Fruit fly (Drosophila melanogaster) whole organism, embryonic: ENCODE data around the gene CG3632.

ENCODE experiments used
- Abd-B ChIP-seq: fragments of 200-800 bp; sonication (Bioruptor generic); optimal IDR thresholded peaks from 2 replicates; lab custom pipeline; 2018; ENCODE audit warnings: missing biosample characterization, mild to moderate bottlenecking, missing genetic modification characterization, moderate library complexity
- Antp ChIP-seq: fragments of 200-800 bp; sonication (Bioruptor generic); optimal IDR thresholded peaks from 3 replicates; lab custom pipeline; 2016; ENCODE audit warnings: missing biosample characterization, missing genetic modification characterization
- CG10366 ChIP-seq: fragments of 200-800 bp; sonication (Bioruptor generic); IDR thresholded peaks from 2 replicates; pipeline ENCODE4 v1.3.6; 2022; ENCODE audit warnings: missing biosample characterization, missing genetic modification characterization
- CG10543 ChIP-seq: fragments of 200-800 bp; sonication (Bioruptor generic); optimal IDR thresholded peaks from 3 replicates; lab custom pipeline; 2017; ENCODE audit warnings: missing biosample characterization, mild to moderate bottlenecking, missing genetic modification characterization, moderate library complexity
- CG10959 ChIP-seq: fragments of 200-800 bp; sonication (Bioruptor generic); IDR thresholded peaks from 2 replicates; pipeline ENCODE4 v1.3.6; 2022; ENCODE audit warnings: missing biosample characterization, missing genetic modification characterization
- CG13624 ChIP-seq: fragments of 200-800 bp; sonication (Bioruptor generic); optimal IDR thresholded peaks from 2 replicates; lab custom pipeline; 2016; ENCODE audit warnings: missing biosample characterization, missing genetic modification characterization
- CG17359 ChIP-seq: fragments of 200-800 bp; sonication (Bioruptor generic); optimal IDR thresholded peaks from 3 replicates; lab custom pipeline; 2018; ENCODE audit warnings: missing biosample characterization, mild to moderate bottlenecking, missing genetic modification characterization, moderate library complexity
- CG17385 ChIP-seq: fragments of 200-800 bp; sonication (Bioruptor generic); optimal IDR thresholded peaks from 3 replicates; lab custom pipeline; 2018; ENCODE audit warnings: missing biosample characterization, mild to moderate bottlenecking, missing genetic modification characterization
- CG17912 ChIP-seq: fragments of 200-800 bp; sonication (Bioruptor generic); optimal IDR thresholded peaks from 2 replicates; lab custom pipeline; 2018; ENCODE audit warnings: missing biosample characterization, mild to moderate bottlenecking, missing genetic modification characterization
- CG2120 ChIP-seq: fragments of 200-800 bp; sonication (Bioruptor generic); optimal IDR thresholded peaks from 3 replicates; lab custom pipeline; 2016; ENCODE audit warnings: missing biosample characterization, missing genetic modification characterization
- CG32767 ChIP-seq: fragments of 200-800 bp; sonication (Bioruptor generic); IDR thresholded peaks from 2 replicates; pipeline ENCODE4 v1.3.6; 2022; ENCODE audit warnings: missing biosample characterization, missing genetic modification characterization
- CG34376 ChIP-seq: fragments of 200-800 bp; sonication (Bioruptor generic); optimal IDR thresholded peaks from 2 replicates; lab custom pipeline; 2018; ENCODE audit warnings: missing biosample characterization, mild to moderate bottlenecking, missing genetic modification characterization
- CG4424 ChIP-seq: fragments of 200-800 bp; sonication (Bioruptor generic); optimal IDR thresholded peaks from 3 replicates; lab custom pipeline; 2016; ENCODE audit warnings: missing biosample characterization, missing genetic modification characterization
- CG6272 ChIP-seq: fragments of 200-800 bp; sonication (Bioruptor generic); IDR thresholded peaks from 2 replicates; pipeline ENCODE4 v1.3.6; 2022; ENCODE audit warnings: missing biosample characterization, missing genetic modification characterization
- CG7556 ChIP-seq: fragments of 200-800 bp; sonication (Bioruptor generic); optimal IDR thresholded peaks from 2 replicates; lab custom pipeline; 2017; ENCODE audit warnings: missing biosample characterization, mild to moderate bottlenecking, missing genetic modification characterization
- CG8388 ChIP-seq: fragments of 200-800 bp; sonication (Bioruptor generic); optimal IDR thresholded peaks from 2 replicates; lab custom pipeline; 2019; ENCODE audit warnings: missing biosample characterization, mild to moderate bottlenecking, missing genetic modification characterization, moderate library complexity
- Dll ChIP-seq: fragments of 200-800 bp; sonication (Bioruptor generic); IDR thresholded peaks from 4 replicates; pipeline ENCODE4 v1.3.6; 2022; ENCODE audit warnings: missing biosample characterization, missing genetic modification characterization; ENCODE audit not compliant: partially characterized antibody
- Hmr ChIP-seq: fragments of 200-800 bp; sonication (Bioruptor generic); optimal IDR thresholded peaks from 3 replicates; lab custom pipeline; 2017; ENCODE audit warnings: mild to moderate bottlenecking, missing biosample characterization, missing genetic modification reagents, missing genetic modification characterization
- Hr51 ChIP-seq, 2 experiments: fragments of 200-800 bp; sonication (Bioruptor generic); optimal IDR thresholded peaks; 2 replicates in 1 of 2; 3 replicates in 1 of 2; lab custom pipeline; 2016 to 2018; ENCODE audit warnings: missing biosample characterization in 2 of 2, missing genetic modification characterization in 2 of 2, mild to moderate bottlenecking in 1 of 2, moderate library complexity in 1 of 2
- NfI ChIP-seq: fragments of 200-800 bp; sonication (Bioruptor generic); optimal IDR thresholded peaks from 3 replicates; lab custom pipeline; 2018; ENCODE audit warnings: missing biosample characterization, mild to moderate bottlenecking, missing genetic modification characterization, moderate library complexity
- Opbp ChIP-seq: fragments of 200-800 bp; sonication (Bioruptor generic); IDR thresholded peaks from 3 replicates; pipeline ENCODE4 v1.3.6; 2022; ENCODE audit warnings: missing biosample characterization, missing genetic modification characterization; ENCODE audit not compliant: partially characterized antibody
- Rfx ChIP-seq: fragments of 200-800 bp; sonication (Bioruptor generic); IDR thresholded peaks from 2 replicates; pipeline ENCODE4 v1.3.6; 2022; ENCODE audit warnings: missing biosample characterization, missing genetic modification characterization
- Side ChIP-seq: fragments of 200-800 bp; sonication (Bioruptor generic); optimal IDR thresholded peaks from 2 replicates; lab custom pipeline; 2016; ENCODE audit warnings: missing biosample characterization, missing genetic modification characterization
- Ssrp ChIP-seq: fragments of 200-800 bp; sonication (Bioruptor generic); optimal IDR thresholded peaks from 2 replicates; lab custom pipeline; 2018; ENCODE audit warnings: missing biosample characterization, mild to moderate bottlenecking, missing genetic modification characterization, moderate library complexity
- az2 ChIP-seq: fragments of 200-800 bp; sonication (Bioruptor generic); optimal IDR thresholded peaks from 3 replicates; lab custom pipeline; 2016; ENCODE audit warnings: missing biosample characterization, missing genetic modification characterization
- cato ChIP-seq: fragments of 200-800 bp; sonication (Bioruptor generic); optimal IDR thresholded peaks from 2 replicates; lab custom pipeline; 2016; ENCODE audit warnings: missing biosample characterization, missing genetic modification characterization, borderline replicate concordance
- crc ChIP-seq: fragments of 200-800 bp; sonication (Bioruptor generic); optimal IDR thresholded peaks from 2 replicates; lab custom pipeline; 2016; ENCODE audit warnings: missing biosample characterization, missing genetic modification characterization
- crol ChIP-seq: fragments of 200-800 bp; sonication (Bioruptor generic); IDR thresholded peaks from 2 replicates; pipeline ENCODE4 v1.3.6; 2022; ENCODE audit warnings: missing biosample characterization, missing genetic modification characterization
- dati ChIP-seq: fragments of 200-800 bp; sonication (Bioruptor generic); IDR thresholded peaks from 2 replicates; pipeline ENCODE4 v1.3.6; 2022; ENCODE audit warnings: missing biosample characterization, missing genetic modification characterization
- dpn ChIP-seq, 2 experiments: fragments of 200-800 bp; sonication (Bioruptor generic); optimal IDR thresholded peaks; 3 replicates each; lab custom pipeline; 2016; ENCODE audit warnings: missing biosample characterization in 2 of 2, missing genetic modification characterization in 2 of 2
- esg ChIP-seq: fragments of 200-800 bp; sonication (Bioruptor generic); conservative IDR thresholded peaks from 2 replicates; pipeline ENCODE4 v1.3.6; 2022; ENCODE audit warnings: missing biosample characterization, missing genetic modification characterization
- eve ChIP-seq, 2 experiments: fragments of >200 bp; optimal IDR thresholded peaks; 2 replicates each; lab custom pipeline; 2017; ENCODE audit warnings: missing biosample characterization in 2 of 2, missing genetic modification characterization in 2 of 2
- exex ChIP-seq: fragments of 200-800 bp; sonication (Bioruptor generic); optimal IDR thresholded peaks from 4 replicates; lab custom pipeline; 2018; ENCODE audit warnings: missing biosample characterization, mild to moderate bottlenecking, missing genetic modification characterization, moderate library complexity
- ftz-f1 ChIP-seq: fragments of 200-800 bp; sonication (Bioruptor generic); optimal IDR thresholded peaks from 2 replicates; lab custom pipeline; 2016; ENCODE audit warnings: missing biosample characterization, missing genetic modification characterization
- grau ChIP-seq: fragments of 200-800 bp; optimal IDR thresholded peaks from 3 replicates; lab custom pipeline; 2019; ENCODE audit warnings: missing biosample characterization, mild to moderate bottlenecking, missing genetic modification characterization, moderate library complexity
- ind ChIP-seq: fragments of 200-800 bp; sonication (Bioruptor generic); optimal IDR thresholded peaks from 3 replicates; lab custom pipeline; 2016; ENCODE audit warnings: missing biosample characterization, missing genetic modification characterization
- lilli ChIP-seq: fragments of 200-800 bp; sonication (Bioruptor generic); optimal IDR thresholded peaks from 3 replicates; lab custom pipeline; 2016; ENCODE audit warnings: missing biosample characterization, missing genetic modification characterization
- lmd ChIP-seq: fragments of 200-800 bp; sonication (Bioruptor generic); IDR thresholded peaks from 2 replicates; pipeline ENCODE4 v1.3.6; 2022; ENCODE audit warnings: missing biosample characterization, missing genetic modification characterization
- oc ChIP-seq: fragments of 200-800 bp; sonication (Bioruptor generic); optimal IDR thresholded peaks from 2 replicates; lab custom pipeline; 2018; ENCODE audit warnings: missing biosample characterization, mild to moderate bottlenecking, missing genetic modification characterization, moderate library complexity
- pan ChIP-seq, 4 experiments: fragments of >200 bp in 3 of 4; fragments of 200-800 bp in 1 of 4; sonication (Bioruptor generic) in 1 of 4; optimal IDR thresholded peaks in 3 of 4; IDR thresholded peaks in 1 of 4; 2 replicates each; pipeline versions ENCODE4 v1.3.6 to Lab custom; 2017 to 2022; ENCODE audit warnings: missing biosample characterization in 2 of 4, missing genetic modification characterization in 2 of 4, mixed read lengths in 1 of 4
- ranshi ChIP-seq: fragments of 200-800 bp; sonication (Bioruptor generic); IDR thresholded peaks from 2 replicates; pipeline ENCODE4 v1.3.6; 2022; ENCODE audit warnings: missing biosample characterization, missing genetic modification characterization
- row ChIP-seq: fragments of 200-800 bp; sonication (Bioruptor generic); IDR thresholded peaks from 3 replicates; pipeline ENCODE4 v1.3.6; 2022; ENCODE audit warnings: missing biosample characterization, missing genetic modification characterization
- sob ChIP-seq: fragments of 200-800 bp; sonication (Bioruptor generic); IDR thresholded peaks from 2 replicates; pipeline ENCODE4 v1.3.6; 2022; ENCODE audit warnings: missing biosample characterization, missing genetic modification characterization
- sug ChIP-seq: fragments of 200-800 bp; optimal IDR thresholded peaks from 2 replicates; lab custom pipeline; 2019; ENCODE audit warnings: missing biosample characterization, mild to moderate bottlenecking, missing genetic modification characterization, moderate library complexity
- tio ChIP-seq: fragments of 200-800 bp; sonication (Bioruptor generic); optimal IDR thresholded peaks from 2 replicates; lab custom pipeline; 2017; ENCODE audit warnings: missing biosample characterization, missing genetic modification characterization, inconsistent platforms
- toy ChIP-seq: fragments of 200-800 bp; sonication (Bioruptor generic); IDR thresholded peaks from 2 replicates; pipeline ENCODE4 v1.3.6; 2022; ENCODE audit warnings: missing biosample characterization, missing genetic modification characterization
- unpg ChIP-seq: fragments of 200-800 bp; sonication (Bioruptor generic); optimal IDR thresholded peaks from 3 replicates; lab custom pipeline; 2018; ENCODE audit warnings: missing biosample characterization, mild to moderate bottlenecking, missing genetic modification characterization, moderate library complexity
- wor ChIP-seq: fragments of 200-800 bp; sonication (Bioruptor generic); IDR thresholded peaks from 2 replicates; pipeline ENCODE4 v1.3.6; 2022; ENCODE audit warnings: missing biosample characterization, missing genetic modification characterization

The CG3632 gene

DNA sequence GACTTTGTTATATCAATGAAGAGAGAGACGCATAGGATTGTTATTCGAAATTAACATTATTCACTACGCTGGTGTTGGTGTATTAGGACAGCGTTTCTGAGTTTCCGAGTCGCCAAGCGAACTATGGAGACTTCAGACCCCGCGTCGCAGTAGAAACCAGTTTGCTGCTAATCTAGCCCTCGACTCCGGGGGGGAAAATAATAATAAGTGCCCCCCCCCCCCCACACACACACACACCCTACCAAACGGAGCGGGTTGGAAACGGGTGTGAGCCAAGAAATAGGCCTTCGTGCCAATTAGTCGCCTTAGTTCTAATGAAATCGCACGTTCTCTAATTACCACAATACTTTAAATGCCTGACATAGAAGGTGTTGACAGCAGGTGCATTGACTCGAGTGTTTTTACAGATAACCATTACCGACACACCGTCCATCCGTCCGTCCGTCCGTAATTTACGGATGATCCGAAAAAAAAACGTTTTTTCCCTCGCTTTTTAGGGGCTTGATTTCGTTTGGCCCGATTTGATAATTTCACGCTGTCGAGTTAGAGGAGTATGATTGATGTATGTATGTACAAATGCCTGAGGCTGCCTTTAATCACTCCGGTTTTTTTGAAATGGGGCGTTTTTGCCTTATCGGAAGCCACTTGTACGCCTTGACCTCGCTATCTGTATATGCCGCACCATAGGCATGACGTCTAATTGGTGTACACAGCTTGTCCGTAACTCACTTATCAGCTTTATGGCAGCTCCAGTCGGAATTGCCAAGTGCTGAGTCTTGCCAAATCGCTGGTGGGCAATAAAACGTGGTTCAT, 14.5 kb upstream of the CG3632 start (continued):
- TF ChIP-seq eve (GFP tag; optimal IDR thresholded peaks at IDR 0.05; lab: Kevin White, UChicago) (peak in 1 of 2 experiments; percentile 30), Antp (GFP tag; lab: Kevin White, UChicago) (no peak), CG6272 (no peak), ftz-f1 (peak; percentile 39), crol (GFP tag; lab: Robert Waterston, UW) (peak; percentile 93), CG10543 (GFP tag; lab: Kevin White, UChicago) (peak; percentile 72), oc (tag; lab: Kevin White, UChicago) (peak; percentile 24), Hmr (peak; percentile 15), CG17912 (GFP tag; lab: Kevin White, UChicago) (no peak), unpg (GFP tag; lab: Kevin White, UChicago) (no peak), toy (GFP tag; lab: Robert Waterston, UW) (no peak), exex (tag; lab: Kevin White, UChicago) (peak; percentile 88), sob (0 out of 2 replicates have a peak, but pooled peaks have one; percentile 23), CG2120 (GFP tag; lab: Kevin White, UChicago) (no peak), Dll (no peak), CG13624 (GFP tag; lab: Kevin White, UChicago) (peak; percentile 3), CG7556 (GFP tag; lab: Kevin White, UChicago) (no peak), sug (tag; lab: Kevin White, UChicago) (peak; percentile 97), dati (no peak), CG32767 (GFP tag; lab: Robert Waterston, UW) (peak; percentile 56; the same call in 1 of the 2 replicates), NfI (GFP tag; lab: Kevin White, UChicago) (no peak), CG34376 (GFP tag; lab: Kevin White, UChicago) (peak; percentile 97), crc (GFP tag; lab: Kevin White, UChicago) (no peak)
- TF ChIP-seq, all 482 proteins: peak for 35

DNA sequence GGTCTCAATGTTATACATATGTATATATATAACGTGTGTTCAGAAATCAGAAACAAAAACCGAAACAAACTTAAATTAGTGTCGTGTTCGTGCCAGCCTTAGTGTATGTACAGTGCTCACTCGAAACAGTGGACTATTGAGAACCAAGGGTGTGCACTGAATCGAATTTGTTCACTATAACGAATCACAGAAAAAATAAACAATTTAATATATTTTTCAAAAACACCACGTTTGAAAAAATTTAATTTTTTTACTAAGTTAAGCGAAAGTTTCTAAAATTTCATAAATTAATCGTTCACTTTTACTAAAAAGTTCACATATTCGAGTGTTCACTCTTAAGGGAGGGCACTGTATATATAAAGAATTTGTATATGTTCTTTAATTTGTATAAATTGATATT, 11.3 kb upstream of the CG3632 start:
- peak; percentile 91 for TF ChIP-seq grau
- no peak for TF ChIP-seq Opbp (GFP tag; lab: Robert Waterston, UW)
- 0 out of 2 replicates have a peak, but pooled peaks have one; percentile 25 for TF ChIP-seq Rfx (GFP tag; lab: Robert Waterston, UW)
- TF ChIP-seq lilli (GFP tag; lab: Kevin White, UChicago): peak; percentile 24
- TF ChIP-seq CG8388 (GFP tag; lab: Kevin White, UChicago): peak; percentile 19
- TF ChIP-seq pan (optimal IDR thresholded peaks at IDR 0.05; lab: Kevin White, UChicago): no peak
- TF ChIP-seq pan (GFP tag; optimal IDR thresholded peaks at IDR 0.05 in 1 of 2, IDR thresholded peaks at IDR 0.05 in 1 of 2): peak in 1 of 2 experiments; percentile 19
- TF ChIP-seq Side (GFP tag; lab: Kevin White, UChicago): no peak
- peak in 1 of 2 experiments; percentile 35 for TF ChIP-seq Hr51 (GFP tag; optimal IDR thresholded peaks at IDR 0.05; lab: Kevin White, UChicago)
- 0 out of 2 replicates have a peak, but pooled peaks have one; percentile 9 for TF ChIP-seq esg (GFP tag; lab: Robert Waterston, UW)
- no peak for TF ChIP-seq tio
- TF ChIP-seq CG17385 (GFP tag; lab: Kevin White, UChicago): peak; percentile 29
- TF ChIP-seq CG17359 (tag; lab: Kevin White, UChicago): peak; percentile 20
- peak; percentile 32 for TF ChIP-seq CG4424
- TF ChIP-seq CG10959 (GFP tag; lab: Robert Waterston, UW): no peak
- peak; percentile 14; the same call in 1 of the 2 replicates for TF ChIP-seq lmd
- TF ChIP-seq Ssrp (tag; lab: Kevin White, UChicago): peak; percentile 13
- TF ChIP-seq row (GFP tag; lab: Robert Waterston, UW): peak; percentile 77
- peak; percentile 10 for TF ChIP-seq az2 (GFP tag; lab: Kevin White, UChicago)
- peak; percentile 2 for TF ChIP-seq ind (GFP tag; lab: Kevin White, UChicago)
- peak; percentile 14; the same call in 1 of the 2 replicates for TF ChIP-seq CG10366
- 0 out of 2 replicates have a peak, but pooled peaks have one; percentile 28 for TF ChIP-seq ranshi (GFP tag; lab: Robert Waterston, UW)
- no peak for TF ChIP-seq Abd-B (GFP tag; lab: Kevin White, UChicago)
- TF ChIP-seq cato: no peak
- peak in 1 of 2 experiments; percentile 9 for TF ChIP-seq dpn (GFP tag; optimal IDR thresholded peaks at IDR 0.05; lab: Kevin White, UChicago)
- TF ChIP-seq wor (GFP tag; lab: Robert Waterston, UW): no peak
